Worm (Caenorhabditis elegans): ENCODE data around the gene nhr-22.

- no peak for TF ChIP-seq ama-1 (optimal IDR thresholded peaks at IDR 0.05)
- TF ChIP-seq fkh-10 (GFP tag; optimal IDR thresholded peaks at IDR 0.05): no peak
- TF ChIP-seq dve-1 (tag; optimal IDR thresholded peaks at IDR 0.05): no peak
- TF ChIP-seq ets-4 (tag; optimal IDR thresholded peaks at IDR 0.05): no peak
- TF ChIP-seq pqm-1 (tag; optimal IDR thresholded peaks at IDR 0.05): no peak
- no peak for TF ChIP-seq ztf-16 (tag; optimal IDR thresholded peaks at IDR 0.05)
- no peak for TF ChIP-seq rnt-1 (tag; optimal IDR thresholded peaks at IDR 0.05)
- TF ChIP-seq pha-4 (tag; optimal IDR thresholded peaks at IDR 0.05): no peak
- no peak for TF ChIP-seq nfya-1 (tag; optimal IDR thresholded peaks at IDR 0.05)
- no peak for TF ChIP-seq che-1 (tag; optimal IDR thresholded peaks at IDR 0.05)
These were observed 35.8 kb downstream of the nhr-22 start for ce11 chrII:6413788-6414187.

Measured in whole organism, late embryonic.